Fruit fly (Drosophila melanogaster): ENCODE data around the gene MED7.
A peak's percentile ranks its signal among the peaks of the same experiment; 100 is the strongest.

The MED7 gene

dm6 chr3R:10775246-10775645 is 14.4 kb upstream of the MED7 start (continued):
- TF ChIP-seq CG10565 (GFP tag; optimal IDR thresholded peaks at IDR 0.05) (no peak), HmgD (GFP tag; optimal IDR thresholded peaks at IDR 0.05) (no peak), CG11456 (GFP tag; IDR thresholded peaks at IDR 0.05) (no peak), pros (GFP tag; optimal IDR thresholded peaks at IDR 0.05) (no peak), fd64A (GFP tag; optimal IDR thresholded peaks at IDR 0.05) (no peak), gfzf (GFP tag; optimal IDR thresholded peaks at IDR 0.05) (no peak), CG1792 (GFP tag; optimal IDR thresholded peaks at IDR 0.05) (no peak), CG11504 (tag; optimal IDR thresholded peaks at IDR 0.05) (no peak), shn (GFP tag; optimal IDR thresholded peaks at IDR 0.05) (no peak), CG11723 (GFP tag; optimal IDR thresholded peaks at IDR 0.05) (no peak), dysf (GFP tag; IDR thresholded peaks at IDR 0.05) (peak; percentile 41; the same call in 1 of the 3 replicates), CG12104 (GFP tag; optimal IDR thresholded peaks at IDR 0.05) (no peak), HmgZ (tag; optimal IDR thresholded peaks at IDR 0.05) (no peak), Dref (GFP tag; IDR thresholded peaks at IDR 0.05) (no peak), CG13424 (tag; optimal IDR thresholded peaks at IDR 0.05) (peak; percentile 1), wdn (GFP tag; IDR thresholded peaks at IDR 0.05) (no peak), CG7372 (GFP tag; IDR thresholded peaks at IDR 0.05) (peak; percentile 35; the same call in 1 of the 2 replicates), lmd (GFP tag; IDR thresholded peaks at IDR 0.05) (peak; percentile 27; the same call in 1 of the 2 replicates), B-H1 (GFP tag; IDR thresholded peaks at IDR 0.05) (no peak), slou (GFP tag; optimal IDR thresholded peaks at IDR 0.05) (no peak), Xbp1 (GFP tag; optimal IDR thresholded peaks at IDR 0.05) (no peak), CG32767 (GFP tag; IDR thresholded peaks at IDR 0.05) (no peak), Taf1 (GFP tag; IDR thresholded peaks at IDR 0.05) (0 out of 2 replicates have a peak, but pooled peaks have one; percentile 49), Gug (GFP tag; IDR thresholded peaks at IDR 0.05) (no peak), ara (GFP tag; IDR thresholded peaks at IDR 0.05) (0 out of 2 replicates have a peak, but pooled peaks have one; percentile 42), chinmo (GFP tag; IDR thresholded peaks at IDR 0.05; ENCODE audit: partially characterized antibody) (no peak), Abd-B (GFP tag; optimal IDR thresholded peaks at IDR 0.05) (no peak), CG11696 (GFP tag; IDR thresholded peaks at IDR 0.05) (0 out of 2 replicates have a peak, but pooled peaks have one; percentile 16), Rx (GFP tag; IDR thresholded peaks at IDR 0.05) (no peak), gcm2 (GFP tag; optimal IDR thresholded peaks at IDR 0.05) (no peak), Mad (GFP tag; optimal IDR thresholded peaks at IDR 0.05) (no peak), CG3726 (GFP tag; IDR thresholded peaks at IDR 0.05) (no peak), pfk (GFP tag; optimal IDR thresholded peaks at IDR 0.05) (no peak), ems (GFP tag; optimal IDR thresholded peaks at IDR 0.05) (peak; percentile 38), ewg (GFP tag; optimal IDR thresholded peaks at IDR 0.05) (no peak), Oaz (GFP tag; IDR thresholded peaks at IDR 0.05) (no peak), D19B (GFP tag; optimal IDR thresholded peaks at IDR 0.05) (no peak), HLH3B (GFP tag; IDR thresholded peaks at IDR 0.05) (0 out of 2 replicates have a peak, but pooled peaks have one; percentile 20), E2f1 (GFP tag; IDR thresholded peaks at IDR 0.05) (0 out of 2 replicates have a peak, but pooled peaks have one; percentile 17), Ravus (GFP tag; IDR thresholded peaks at IDR 0.05) (no peak), Poxn (GFP tag; IDR thresholded peaks at IDR 0.05) (no peak), vfl (GFP tag; optimal IDR thresholded peaks at IDR 0.05) (no peak), gsb (GFP tag; IDR thresholded peaks at IDR 0.05) (no peak), Ets65A (GFP tag) (peak; percentile 86), wek (GFP tag; optimal IDR thresholded peaks at IDR 0.05) (no peak), sens (GFP tag) (peak; percentile 57), Bteb2 (GFP tag; optimal IDR thresholded peaks at IDR 0.05) (no peak), ttk (GFP tag; IDR thresholded peaks at IDR 0.05) (0 out of 2 replicates have a peak, but pooled peaks have one; percentile 19), CG8924 (tag; optimal IDR thresholded peaks at IDR 0.05) (no peak)

All from whole organism, embryonic.